Fruit fly (Drosophila melanogaster) whole organism, embryonic: ENCODE data around the gene ghi.

ENCODE experiments used
- Bdp1 ChIP-seq: fragments of 200-800 bp; sonication (Bioruptor generic); optimal IDR thresholded peaks from 3 replicates; lab custom pipeline; 2016; ENCODE audit warnings: missing biosample characterization, missing genetic modification characterization
- Bteb2 ChIP-seq: fragments of 200-800 bp; sonication (Bioruptor generic); optimal IDR thresholded peaks from 2 replicates; lab custom pipeline; 2016; ENCODE audit warnings: missing biosample characterization, missing genetic modification characterization
- CG10366 ChIP-seq: fragments of 200-800 bp; sonication (Bioruptor generic); IDR thresholded peaks from 2 replicates; pipeline ENCODE4 v1.3.6; 2022; ENCODE audit warnings: missing biosample characterization, missing genetic modification characterization
- CG10959 ChIP-seq: fragments of 200-800 bp; sonication (Bioruptor generic); IDR thresholded peaks from 2 replicates; pipeline ENCODE4 v1.3.6; 2022; ENCODE audit warnings: missing biosample characterization, missing genetic modification characterization
- CG12219 ChIP-seq: fragments of 200-800 bp; sonication (Bioruptor generic); optimal IDR thresholded peaks from 3 replicates; lab custom pipeline; 2018; ENCODE audit warnings: missing biosample characterization, mild to moderate bottlenecking, missing genetic modification characterization
- CG12236 ChIP-seq: fragments of 200-800 bp; sonication (Bioruptor generic); optimal IDR thresholded peaks from 2 replicates; lab custom pipeline; 2016; ENCODE audit warnings: missing biosample characterization, missing genetic modification characterization
- CG13424 ChIP-seq: fragments of 200-800 bp; sonication (Bioruptor generic); optimal IDR thresholded peaks from 2 replicates; lab custom pipeline; 2019; ENCODE audit warnings: missing biosample characterization, mild to moderate bottlenecking, missing genetic modification characterization, moderate library complexity
- CG13894 ChIP-seq: fragments of 200-800 bp; sonication (Bioruptor generic); optimal IDR thresholded peaks from 3 replicates; lab custom pipeline; 2018; ENCODE audit warnings: missing biosample characterization, mild to moderate bottlenecking, missing genetic modification characterization, moderate library complexity
- CG15696 ChIP-seq: fragments of 200-800 bp; sonication (Bioruptor generic); optimal IDR thresholded peaks from 2 replicates; lab custom pipeline; 2019; ENCODE audit warnings: missing biosample characterization, mild to moderate bottlenecking, missing genetic modification characterization, moderate library complexity
- CG1603 ChIP-seq: fragments of 200-800 bp; sonication (Bioruptor generic); optimal IDR thresholded peaks from 2 replicates; lab custom pipeline; 2019; ENCODE audit warnings: missing biosample characterization, mild to moderate bottlenecking, missing genetic modification characterization, moderate library complexity
- CG17328 ChIP-seq: fragments of 200-800 bp; sonication (Bioruptor generic); IDR thresholded peaks from 2 replicates; pipeline ENCODE4 v1.3.6; 2022; ENCODE audit warnings: missing biosample characterization, missing genetic modification characterization
- CG17829 ChIP-seq: fragments of 200-800 bp; optimal IDR thresholded peaks from 2 replicates; lab custom pipeline; 2019; ENCODE audit warnings: missing biosample characterization, mild to moderate bottlenecking, missing genetic modification characterization, moderate library complexity
- CG2875 ChIP-seq: fragments of 200-800 bp; sonication (Bioruptor generic); optimal IDR thresholded peaks from 2 replicates; lab custom pipeline; 2017; ENCODE audit warnings: missing biosample characterization, mild to moderate bottlenecking, missing genetic modification characterization, missing genetic modification reagents
- CG30431 ChIP-seq: fragments of 200-800 bp; sonication (Bioruptor generic); optimal IDR thresholded peaks from 2 replicates; lab custom pipeline; 2017; ENCODE audit warnings: missing biosample characterization, missing genetic modification characterization
- CG5953 ChIP-seq: fragments of 200-800 bp; sonication (Bioruptor generic); IDR thresholded peaks from 2 replicates; pipeline ENCODE4 v1.3.6; 2022; ENCODE audit warnings: missing biosample characterization, missing genetic modification characterization
- CG6175 ChIP-seq: fragments of 200-800 bp; sonication (Bioruptor generic); IDR thresholded peaks from 3 replicates; pipeline ENCODE4 v1.3.6; 2022; ENCODE audit warnings: missing biosample characterization, missing genetic modification characterization
- CG8281 ChIP-seq: fragments of 200-800 bp; sonication (Bioruptor generic); optimal IDR thresholded peaks from 2 replicates; lab custom pipeline; 2018; ENCODE audit warnings: missing biosample characterization, mild to moderate bottlenecking, missing genetic modification characterization, moderate library complexity
- Camta ChIP-seq: fragments of 200-800 bp; sonication (Bioruptor generic); optimal IDR thresholded peaks from 2 replicates; lab custom pipeline; 2016; ENCODE audit warnings: missing biosample characterization, missing genetic modification characterization
- Dref ChIP-seq: fragments of 200-800 bp; sonication (Bioruptor generic); IDR thresholded peaks from 2 replicates; pipeline ENCODE4 v1.3.6; 2022; ENCODE audit warnings: missing biosample characterization, missing genetic modification characterization
- ERR ChIP-seq: fragments of 200-800 bp; sonication (Bioruptor generic); optimal IDR thresholded peaks from 2 replicates; lab custom pipeline; 2016; ENCODE audit warnings: missing biosample characterization, missing genetic modification characterization
- H15 ChIP-seq: fragments of 200-800 bp; sonication (Bioruptor generic); IDR thresholded peaks from 3 replicates; pipeline ENCODE4 v1.3.6; 2022; ENCODE audit warnings: missing biosample characterization, missing genetic modification characterization
- H2.0 ChIP-seq: fragments of 200-800 bp; sonication (Bioruptor generic); IDR thresholded peaks from 2 replicates; pipeline ENCODE4 v1.3.6; 2022; ENCODE audit warnings: missing biosample characterization, missing genetic modification characterization
- Hr78 ChIP-seq, 2 experiments: fragments of 200-800 bp in 1 of 2; fragments of >200 bp in 1 of 2; sonication (Bioruptor generic) in 1 of 2; optimal IDR thresholded peaks; 2 replicates each; lab custom pipeline; 2017 to 2019; ENCODE audit warnings: missing biosample characterization in 2 of 2, missing genetic modification characterization in 2 of 2, mild to moderate bottlenecking in 1 of 2, moderate library complexity in 1 of 2
- Lim3 ChIP-seq: fragments of 200-800 bp; sonication (Bioruptor generic); IDR thresholded peaks from 2 replicates; pipeline ENCODE4 v1.3.6; 2022; ENCODE audit warnings: missing biosample characterization, missing genetic modification characterization
- MESR4 ChIP-seq: fragments of 200-800 bp; sonication (Bioruptor generic); optimal IDR thresholded peaks from 2 replicates; lab custom pipeline; 2018; ENCODE audit warnings: missing biosample characterization, mild to moderate bottlenecking, missing genetic modification characterization, moderate library complexity
- MTF-1 ChIP-seq: fragments of 200-800 bp; sonication (Bioruptor generic); optimal IDR thresholded peaks from 2 replicates; lab custom pipeline; 2018; ENCODE audit warnings: missing biosample characterization, mild to moderate bottlenecking, missing genetic modification characterization, borderline replicate concordance
- NK7.1 ChIP-seq: fragments of 200-800 bp; sonication (Bioruptor generic); optimal IDR thresholded peaks from 3 replicates; lab custom pipeline; 2016; ENCODE audit warnings: missing biosample characterization, missing genetic modification characterization
- NfI ChIP-seq: fragments of 200-800 bp; sonication (Bioruptor generic); optimal IDR thresholded peaks from 3 replicates; lab custom pipeline; 2018; ENCODE audit warnings: missing biosample characterization, mild to moderate bottlenecking, missing genetic modification characterization, moderate library complexity
- Pdp1 ChIP-seq, 2 experiments: fragments of 200-800 bp; sonication (Bioruptor generic); optimal IDR thresholded peaks; 3 replicates each; lab custom pipeline; 2016; ENCODE audit warnings: missing biosample characterization in 2 of 2, missing genetic modification characterization in 2 of 2, mild to moderate bottlenecking in 1 of 2, moderate library complexity in 1 of 2
- Ravus ChIP-seq: fragments of 200-800 bp; sonication (Bioruptor generic); IDR thresholded peaks from 2 replicates; pipeline ENCODE4 v1.3.6; 2022; ENCODE audit warnings: missing biosample characterization, missing genetic modification characterization
- ato ChIP-seq: fragments of 200-800 bp; sonication (Bioruptor generic); IDR thresholded peaks from 2 replicates; pipeline ENCODE4 v1.3.6; 2022; ENCODE audit warnings: missing biosample characterization, missing genetic modification characterization; ENCODE audit not compliant: partially characterized antibody
- bcd ChIP-seq: fragments of 200-800 bp; sonication (Bioruptor generic); optimal IDR thresholded peaks from 2 replicates; lab custom pipeline; 2017; ENCODE audit warnings: missing biosample characterization, mild to moderate bottlenecking, missing genetic modification characterization
- btn ChIP-seq: fragments of 200-800 bp; sonication (Bioruptor generic); optimal IDR thresholded peaks from 2 replicates; lab custom pipeline; 2016; ENCODE audit warnings: missing biosample characterization, missing genetic modification characterization
- cad ChIP-seq: fragments of >200 bp; optimal IDR thresholded peaks from 2 replicates; lab custom pipeline; 2017; ENCODE audit warnings: missing biosample characterization, missing genetic modification characterization
- dpn ChIP-seq, 2 experiments: fragments of 200-800 bp; sonication (Bioruptor generic); optimal IDR thresholded peaks; 3 replicates each; lab custom pipeline; 2016; ENCODE audit warnings: missing biosample characterization in 2 of 2, missing genetic modification characterization in 2 of 2
- fru ChIP-seq: fragments of >200 bp; optimal IDR thresholded peaks from 2 replicates; lab custom pipeline; 2017
- fu2 ChIP-seq: fragments of 200-800 bp; sonication (Bioruptor generic); optimal IDR thresholded peaks from 2 replicates; lab custom pipeline; 2016; ENCODE audit warnings: missing biosample characterization, missing genetic modification characterization
- gce ChIP-seq: fragments of 200-800 bp; sonication (Bioruptor generic); IDR thresholded peaks from 3 replicates; pipeline ENCODE4 v1.3.6; 2022; ENCODE audit warnings: missing biosample characterization, missing genetic modification characterization
- gsb ChIP-seq: fragments of 200-800 bp; sonication (Bioruptor generic); IDR thresholded peaks from 2 replicates; pipeline ENCODE4 v1.3.6; 2022; ENCODE audit warnings: missing biosample characterization, missing genetic modification characterization
- hth ChIP-seq: fragments of >200 bp; optimal IDR thresholded peaks from 2 replicates; lab custom pipeline; 2017; ENCODE audit warnings: inconsistent platforms
- ind ChIP-seq: fragments of 200-800 bp; sonication (Bioruptor generic); optimal IDR thresholded peaks from 3 replicates; lab custom pipeline; 2016; ENCODE audit warnings: missing biosample characterization, missing genetic modification characterization
- kah ChIP-seq: fragments of 200-800 bp; sonication (Bioruptor generic); optimal IDR thresholded peaks from 2 replicates; lab custom pipeline; 2018; ENCODE audit warnings: missing biosample characterization, mild to moderate bottlenecking, missing genetic modification characterization
- klu ChIP-seq: fragments of 200-800 bp; sonication (Bioruptor generic); IDR thresholded peaks from 2 replicates; pipeline ENCODE4 v1.3.6; 2022; ENCODE audit warnings: missing biosample characterization, missing genetic modification characterization
- maf-S ChIP-seq: fragments of 200-800 bp; sonication (Bioruptor generic); optimal IDR thresholded peaks from 2 replicates; lab custom pipeline; 2016; ENCODE audit warnings: missing biosample characterization, missing genetic modification characterization
- org-1 ChIP-seq: fragments of 200-800 bp; sonication (Bioruptor generic); optimal IDR thresholded peaks from 2 replicates; lab custom pipeline; 2017; ENCODE audit warnings: missing biosample characterization, missing genetic modification characterization
- pb ChIP-seq: fragments of 200-800 bp; sonication (Bioruptor generic); optimal IDR thresholded peaks from 3 replicates; lab custom pipeline; 2016; ENCODE audit warnings: missing biosample characterization, missing genetic modification characterization
- shn ChIP-seq: fragments of 200-800 bp; sonication (Bioruptor generic); optimal IDR thresholded peaks from 3 replicates; lab custom pipeline; 2016; ENCODE audit warnings: missing biosample characterization, missing genetic modification characterization
- slp2 ChIP-seq: fragments of 200-800 bp; sonication (Bioruptor generic); optimal IDR thresholded peaks from 2 replicates; lab custom pipeline; 2016; ENCODE audit warnings: missing biosample characterization, missing genetic modification characterization
- so ChIP-seq: fragments of 200-800 bp; sonication (Bioruptor generic); IDR thresholded peaks from 3 replicates; pipeline ENCODE4 v1.3.6; 2022; ENCODE audit warnings: missing biosample characterization, missing genetic modification characterization
- stc ChIP-seq: fragments of 200-800 bp; sonication (Bioruptor generic); IDR thresholded peaks from 2 replicates; pipeline ENCODE4 v1.3.6; 2022; ENCODE audit warnings: missing biosample characterization, missing genetic modification characterization
- stwl ChIP-seq: fragments of 200-800 bp; sonication (Bioruptor generic); optimal IDR thresholded peaks from 3 replicates; lab custom pipeline; 2018; ENCODE audit warnings: missing biosample characterization, mild to moderate bottlenecking, missing genetic modification characterization, moderate library complexity
- tna ChIP-seq: fragments of 200-800 bp; sonication (Bioruptor generic); IDR thresholded peaks from 2 replicates; pipeline ENCODE4 v1.3.6; 2022; ENCODE audit warnings: missing biosample characterization, missing genetic modification characterization; ENCODE audit not compliant: partially characterized antibody

ghi gene

DNA sequence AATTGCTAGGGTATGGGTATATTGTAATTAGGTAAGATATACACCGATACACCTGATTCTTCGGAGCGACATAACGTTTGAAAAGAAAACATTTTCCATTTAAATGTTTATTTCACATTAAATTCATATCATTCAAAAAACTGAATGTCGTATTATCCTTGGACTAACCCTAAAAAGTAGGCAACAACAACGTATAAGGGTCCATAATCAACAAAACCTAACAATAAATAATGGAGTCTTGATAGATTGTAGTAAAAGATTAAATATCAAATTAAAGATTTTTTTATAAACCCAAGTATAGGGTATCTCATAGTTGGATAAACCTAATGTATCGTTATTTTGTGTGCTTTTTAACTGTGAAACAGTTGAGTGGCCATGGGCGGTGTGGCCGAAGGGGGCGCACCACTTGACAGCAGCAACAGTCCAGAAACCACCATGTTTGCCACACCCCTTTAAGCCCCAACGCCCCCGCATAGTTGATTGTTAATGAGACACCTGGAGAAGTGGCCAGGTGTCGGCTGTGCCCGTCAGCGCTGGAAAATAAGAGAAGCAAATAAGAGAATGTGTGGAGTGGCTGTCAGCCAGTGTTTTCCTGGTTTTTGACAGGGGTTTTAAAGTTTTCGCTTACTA lies 16.7 kb downstream of the ghi start (continued):
- TF ChIP-seq kah (GFP tag; lab: Kevin White, UChicago) (no peak), CG10959 (no peak), Hr78 (GFP tag; optimal IDR thresholded peaks at IDR 0.05; lab: Kevin White, UChicago) (no peak), CG17829 (tag; lab: Kevin White, UChicago) (no peak), gce (GFP tag; lab: Robert Waterston, UW) (no peak), slp2 (no peak), Pdp1 (GFP tag; optimal IDR thresholded peaks at IDR 0.05; lab: Kevin White, UChicago) (no peak), CG10366 (GFP tag; lab: Robert Waterston, UW) (no peak), tna (GFP tag; lab: Robert Waterston, UW) (no peak), CG13424 (tag; lab: Kevin White, UChicago) (peak; percentile 4), btn (GFP tag; lab: Kevin White, UChicago) (no peak), H2.0 (GFP tag; lab: Robert Waterston, UW) (no peak), Bteb2 (GFP tag; lab: Kevin White, UChicago) (no peak), maf-S (GFP tag; lab: Kevin White, UChicago) (no peak), CG2875 (GFP tag; lab: Kevin White, UChicago) (no peak), Bdp1 (GFP tag; lab: Kevin White, UChicago) (no peak), CG5953 (no peak), CG30431 (GFP tag; lab: Kevin White, UChicago) (no peak), so (GFP tag; lab: Robert Waterston, UW) (no peak), shn (peak; percentile 15), Camta (GFP tag; lab: Kevin White, UChicago) (no peak), org-1 (GFP tag; lab: Kevin White, UChicago) (no peak), NK7.1 (GFP tag; lab: Kevin White, UChicago) (no peak), stwl (no peak), CG12236 (GFP tag; lab: Kevin White, UChicago) (no peak), MTF-1 (GFP tag; lab: Kevin White, UChicago) (no peak), bcd (GFP tag; lab: Kevin White, UChicago) (peak; percentile 21), CG6175 (GFP tag; lab: Robert Waterston, UW) (no peak), stc (no peak), ato (GFP tag; lab: Robert Waterston, UW) (no peak), CG12219 (GFP tag; lab: Kevin White, UChicago) (no peak), CG8281 (tag; lab: Kevin White, UChicago) (no peak), CG17328 (no peak), cad (GFP tag; lab: Kevin White, UChicago) (no peak), CG15696 (tag; lab: Kevin White, UChicago) (no peak), Ravus (no peak), H15 (GFP tag; lab: Robert Waterston, UW) (no peak), ERR (GFP tag; lab: Kevin White, UChicago) (no peak), ind (GFP tag; lab: Kevin White, UChicago) (peak; percentile 34), pb (GFP tag; lab: Kevin White, UChicago) (no peak), hth (lab: Kevin White, UChicago) (no peak), CG1603 (tag; lab: Kevin White, UChicago) (no peak), fru (lab: Kevin White, UChicago) (no peak), fu2 (GFP tag; lab: Kevin White, UChicago) (no peak), Dref (no peak), dpn (GFP tag; optimal IDR thresholded peaks at IDR 0.05; lab: Kevin White, UChicago) (peak; percentile 16 to 33), NfI (GFP tag; lab: Kevin White, UChicago) (peak; percentile 7), Lim3 (no peak), CG13894 (no peak), MESR4 (GFP tag; lab: Kevin White, UChicago) (no peak), klu (GFP tag; lab: Robert Waterston, UW) (no peak), gsb (no peak)
